Worm (Caenorhabditis elegans): ENCODE results near the gene aakg-3.
A peak's percentile ranks its signal among the peaks of the same experiment; 100 is the strongest.

aakg-3 gene

DNA sequence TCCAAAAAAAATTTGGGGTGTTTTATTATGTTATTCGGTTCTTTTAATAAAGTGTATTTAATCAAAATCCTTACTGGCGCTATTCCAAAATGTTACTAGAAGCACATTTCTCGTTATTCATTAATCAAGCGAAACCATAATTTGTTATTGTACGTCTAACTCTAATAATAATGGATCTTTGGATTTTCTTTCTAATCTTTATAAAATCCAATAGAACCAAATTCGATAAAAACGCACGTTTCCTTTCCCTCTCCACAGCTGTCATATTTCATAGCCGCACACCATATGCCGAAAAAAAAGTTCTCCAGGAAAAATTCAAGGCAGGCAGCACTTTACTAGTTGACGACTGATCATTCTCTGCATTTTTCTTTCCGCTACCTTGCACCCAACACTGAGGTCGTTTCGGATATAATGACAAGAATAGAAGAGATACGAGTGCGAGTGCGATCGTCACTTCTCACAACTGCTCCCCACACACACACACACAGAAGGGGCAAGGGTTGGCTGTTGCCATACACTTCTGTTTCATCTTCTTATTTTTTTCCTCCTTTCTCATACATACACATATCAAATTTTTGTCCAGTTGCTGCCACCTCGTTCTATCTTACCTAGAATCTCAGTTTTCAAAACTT is 47.4 kb downstream of the aakg-3 start (continued):
- TF ChIP-seq ceh-63 (GFP tag; optimal IDR thresholded peaks at IDR 0.05) (no peak), hlh-4 (tag; optimal IDR thresholded peaks at IDR 0.05) (no peak), ama-1 (optimal IDR thresholded peaks at IDR 0.05) (no peak), tbx-2 (tag; optimal IDR thresholded peaks at IDR 0.05) (peak; percentile 11), ztf-11 (tag; optimal IDR thresholded peaks at IDR 0.05) (no peak), lsy-2 (tag; optimal IDR thresholded peaks at IDR 0.05) (peak; percentile 14 to 18), vab-15 (tag; optimal IDR thresholded peaks at IDR 0.05) (no peak), rnt-1 (tag; optimal IDR thresholded peaks at IDR 0.05) (peak; percentile 38), nhr-19 (GFP tag; conservative IDR thresholded peaks at IDR 0.05) (peak; percentile 69), hpl-2 (GFP tag; optimal IDR thresholded peaks at IDR 0.05) (no peak), alr-1 (tag; optimal IDR thresholded peaks at IDR 0.05; ENCODE audit: borderline replicate concordance) (no peak), nhr-11 (tag; optimal IDR thresholded peaks at IDR 0.05) (no peak), hlh-17 (GFP tag; optimal IDR thresholded peaks at IDR 0.05; ENCODE audit: borderline replicate concordance) (no peak), nhr-20 (tag; optimal IDR thresholded peaks at IDR 0.05) (peak; percentile 55), sox-4 (tag; optimal IDR thresholded peaks at IDR 0.05) (no peak), aha-1 (tag; optimal IDR thresholded peaks at IDR 0.05) (no peak), dpl-1 (GFP tag; optimal IDR thresholded peaks at IDR 0.05) (no peak), zip-4 (GFP tag; optimal IDR thresholded peaks at IDR 0.05) (no peak), dsc-1 (tag; optimal IDR thresholded peaks at IDR 0.05) (peak; percentile 68), nhr-237 (tag; optimal IDR thresholded peaks at IDR 0.05) (no peak)

DNA sequence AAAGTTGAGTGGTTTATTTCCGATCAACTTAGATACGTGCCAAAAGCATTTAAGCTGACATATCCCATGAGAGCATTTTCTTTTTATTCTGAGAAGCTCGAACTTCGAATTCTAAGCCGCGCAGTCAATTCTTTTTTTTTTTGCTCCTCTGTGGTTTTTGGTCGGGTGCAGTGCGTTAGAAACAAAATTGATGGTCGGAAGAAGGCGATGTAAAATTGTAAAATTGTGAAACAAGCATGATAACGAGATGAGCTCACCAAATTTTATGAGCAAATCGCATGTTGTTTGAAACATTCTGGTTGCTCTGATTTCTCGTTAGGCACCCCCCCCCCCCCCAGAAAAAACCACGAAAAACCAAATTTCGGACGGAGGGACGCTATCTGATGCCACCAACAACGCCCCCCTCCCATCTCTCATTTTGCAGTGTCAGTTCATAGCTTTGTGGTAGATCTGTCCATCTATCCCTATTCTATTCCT is 48.4 kb downstream of the aakg-3 start, which contains the start of gene aqp-7:
TSS of gene aqp-7 (plus strand) at position 427 of the 477 bp plus-strand sequence.
- TF ChIP-seq fkh-10 (GFP tag; optimal IDR thresholded peaks at IDR 0.05) (peak; percentile 22), rnt-1 (tag; optimal IDR thresholded peaks at IDR 0.05) (no peak), lir-3 (tag; optimal IDR thresholded peaks at IDR 0.05; ENCODE audit: poor library complexity) (no peak), nhr-71 (tag; optimal IDR thresholded peaks at IDR 0.05) (no peak), elt-2 (tag; optimal IDR thresholded peaks at IDR 0.05) (no peak), lin-14 (GFP tag; optimal IDR thresholded peaks at IDR 0.05) (peak; percentile 52), dpl-1 (GFP tag; optimal IDR thresholded peaks at IDR 0.05) (no peak), egl-13 (tag; optimal IDR thresholded peaks at IDR 0.05) (peak; percentile 11), efl-1 (optimal IDR thresholded peaks at IDR 0.05) (no peak), efl-1 (GFP tag; optimal IDR thresholded peaks at IDR 0.05 in 1 of 2) (peak in 1 of 2 experiments; percentile 8), nhr-76 (tag; optimal IDR thresholded peaks at IDR 0.05) (no peak)

DNA sequence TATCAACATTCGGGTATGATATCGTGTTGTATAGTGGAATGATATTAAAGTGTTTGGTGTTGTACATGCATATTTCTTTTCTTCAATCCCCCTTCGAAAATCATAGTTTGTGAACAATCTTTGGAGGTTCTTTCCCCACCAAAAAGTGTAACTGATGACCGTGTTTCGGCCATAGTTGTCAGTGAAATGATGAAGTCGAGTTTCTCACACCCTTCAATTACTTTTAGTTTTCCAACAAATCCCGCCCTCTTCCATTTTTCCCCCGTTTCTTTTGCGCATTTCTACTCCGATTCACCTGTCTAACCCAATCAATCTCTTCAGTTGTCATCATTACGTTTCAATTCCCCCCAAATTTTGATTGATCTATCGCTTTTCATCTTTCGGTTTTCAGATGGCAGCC is 48.9 kb downstream of the aakg-3 start:
- peak; percentile 80 for TF ChIP-seq nhr-85 (tag)
- no peak for TF ChIP-seq aha-1 (tag; optimal IDR thresholded peaks at IDR 0.05)
- TF ChIP-seq lsy-2 (tag; optimal IDR thresholded peaks at IDR 0.05): peak in 1 of 2 experiments; percentile 17
- peak; percentile 28 for TF ChIP-seq nhr-20 (tag; optimal IDR thresholded peaks at IDR 0.05)
- peak; percentile 81 for TF ChIP-seq blmp-1 (tag; optimal IDR thresholded peaks at IDR 0.05)
- TF ChIP-seq lin-35 (GFP tag; optimal IDR thresholded peaks at IDR 0.05): peak in 1 of 2 experiments; percentile 1
- TF ChIP-seq C04F5.9 (tag; optimal IDR thresholded peaks at IDR 0.05): no peak
- peak; percentile 33 for TF ChIP-seq nhr-71 (tag; optimal IDR thresholded peaks at IDR 0.05)
- no peak for TF ChIP-seq elt-2 (tag; optimal IDR thresholded peaks at IDR 0.05)
- TF ChIP-seq elt-3 (tag; optimal IDR thresholded peaks at IDR 0.05): peak in 2 of 6 experiments; percentile 21 to 42
- TF ChIP-seq snu-23 (GFP tag; optimal IDR thresholded peaks at IDR 0.05): peak; percentile 43
- no peak for TF ChIP-seq unc-98 (GFP tag; IDR thresholded peaks at IDR 0.05)
- peak; percentile 60 for TF ChIP-seq nhr-19 (GFP tag; conservative IDR thresholded peaks at IDR 0.05)
- TF ChIP-seq isw-1 (GFP tag; IDR thresholded peaks at IDR 0.05): no peak
- TF ChIP-seq aly-2 (tag; optimal IDR thresholded peaks at IDR 0.05): no peak
- no peak for TF ChIP-seq ceh-82 (tag; optimal IDR thresholded peaks at IDR 0.05)
- no peak for TF ChIP-seq efl-3 (GFP tag; optimal IDR thresholded peaks at IDR 0.05)

Measured in whole organism, L1 larva.